Worm (Caenorhabditis elegans): ENCODE data around the gene trcs-2.

DNA sequence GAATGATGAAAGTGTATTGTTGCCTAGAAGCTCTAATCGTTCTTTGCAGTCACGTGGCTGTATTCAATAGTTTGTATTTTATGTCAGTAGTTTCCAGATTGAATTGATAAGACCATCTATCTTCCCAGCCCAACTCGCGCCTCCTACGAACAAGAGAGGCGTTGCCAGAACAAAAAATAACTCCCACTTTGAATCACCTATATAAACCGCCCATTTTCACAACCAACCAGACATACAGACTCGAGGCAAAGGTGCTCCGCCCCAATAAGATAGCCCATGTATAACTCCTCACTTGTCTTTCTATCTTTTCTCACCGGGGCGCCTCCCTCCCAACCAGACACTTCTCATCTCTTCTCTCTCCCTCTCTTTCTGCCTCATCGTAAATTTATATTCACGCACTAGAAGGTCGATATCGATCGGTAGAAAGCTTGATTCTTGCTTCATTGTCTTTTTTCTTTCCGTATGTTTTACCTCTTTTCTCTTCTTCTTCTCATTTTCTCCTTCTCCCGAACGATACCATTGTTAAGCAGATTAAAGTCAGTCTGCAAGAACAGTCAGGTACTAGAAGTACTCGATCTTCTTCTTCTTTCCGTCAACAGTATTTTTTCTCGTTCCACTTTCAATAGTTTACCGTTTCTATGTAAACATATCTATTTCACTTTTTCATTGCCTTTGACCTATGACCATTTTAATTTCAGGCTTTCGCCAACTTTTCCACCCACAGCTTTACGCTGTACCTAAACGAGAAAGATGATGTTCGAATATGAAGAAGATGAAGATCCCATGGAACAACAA is 21.3 kb downstream of the trcs-2 start, which contains the start of gene mak-1:
- TF ChIP-seq ama-1 (optimal IDR thresholded peaks at IDR 0.05), result peak; percentile 94
- TF ChIP-seq ceh-28 (tag; optimal IDR thresholded peaks at IDR 0.05), result no peak
- peak; percentile 65 for TF ChIP-seq nhr-43 (tag; optimal IDR thresholded peaks at IDR 0.05; ENCODE audit: poor library complexity, severe bottlenecking)
- TF ChIP-seq zag-1 (tag; optimal IDR thresholded peaks at IDR 0.05), result no peak
- no peak for TF ChIP-seq nhr-11 (tag; optimal IDR thresholded peaks at IDR 0.05)
- no peak for TF ChIP-seq tbx-2 (tag; optimal IDR thresholded peaks at IDR 0.05)
- no peak for TF ChIP-seq nhr-77 (tag; optimal IDR thresholded peaks at IDR 0.05)
- TF ChIP-seq fos-1 (tag; optimal IDR thresholded peaks at IDR 0.05), result no peak
- TF ChIP-seq pqm-1 (tag; optimal IDR thresholded peaks at IDR 0.05), result peak; percentile 46
- TF ChIP-seq nhr-28 (tag; optimal IDR thresholded peaks at IDR 0.05), result no peak
- no peak for TF ChIP-seq nhr-67 (tag; optimal IDR thresholded peaks at IDR 0.05)
